Fruit fly (Drosophila melanogaster) whole organism, embryonic: Measurements from ENCODE around the gene bor.

Source experiments
- Ada2b ChIP-seq: fragments of 200-800 bp; sonication (Bioruptor generic); IDR thresholded peaks from 2 replicates; pipeline ENCODE4 v1.3.6; 2022; ENCODE audit warnings: missing biosample characterization, missing genetic modification characterization
- Atf6 ChIP-seq: fragments of 200-800 bp; sonication (Bioruptor generic); IDR thresholded peaks from 2 replicates; pipeline ENCODE4 v1.3.6; 2022; ENCODE audit warnings: missing biosample characterization, missing genetic modification characterization
- CG1024 ChIP-seq: fragments of 200-800 bp; sonication (Bioruptor generic); IDR thresholded peaks from 2 replicates; pipeline ENCODE4 v1.3.6; 2022; ENCODE audit warnings: missing biosample characterization, missing genetic modification characterization
- CG10321 ChIP-seq: fragments of 200-800 bp; sonication (Bioruptor generic); IDR thresholded peaks from 2 replicates; pipeline ENCODE4 v1.3.6; 2022; ENCODE audit warnings: missing biosample characterization, missing genetic modification characterization
- CG12769 ChIP-seq: fragments of 200-800 bp; sonication (Bioruptor generic); optimal IDR thresholded peaks from 2 replicates; lab custom pipeline; 2019; ENCODE audit warnings: missing biosample characterization, mild to moderate bottlenecking, missing genetic modification characterization, moderate library complexity
- CG14441 ChIP-seq: fragments of 200-800 bp; sonication (Bioruptor generic); IDR thresholded peaks from 2 replicates; pipeline ENCODE4 v1.3.6; 2022; ENCODE audit warnings: missing biosample characterization, missing genetic modification characterization
- CG1529 ChIP-seq: fragments of 200-800 bp; sonication (Bioruptor generic); optimal IDR thresholded peaks from 3 replicates; lab custom pipeline; 2018; ENCODE audit warnings: missing biosample characterization, missing genetic modification characterization
- CG15601 ChIP-seq: fragments of 200-800 bp; sonication (Bioruptor generic); optimal IDR thresholded peaks from 3 replicates; lab custom pipeline; 2019; ENCODE audit warnings: missing biosample characterization, mild to moderate bottlenecking, missing genetic modification characterization, moderate library complexity
- CG17328 ChIP-seq: fragments of 200-800 bp; sonication (Bioruptor generic); IDR thresholded peaks from 2 replicates; pipeline ENCODE4 v1.3.6; 2022; ENCODE audit warnings: missing biosample characterization, missing genetic modification characterization
- CG17385 ChIP-seq: fragments of 200-800 bp; sonication (Bioruptor generic); optimal IDR thresholded peaks from 3 replicates; lab custom pipeline; 2018; ENCODE audit warnings: missing biosample characterization, mild to moderate bottlenecking, missing genetic modification characterization
- CG2116 ChIP-seq: fragments of 200-800 bp; sonication (Bioruptor generic); optimal IDR thresholded peaks from 3 replicates; lab custom pipeline; 2018; ENCODE audit warnings: missing biosample characterization, mild to moderate bottlenecking, missing genetic modification characterization
- CG3838 ChIP-seq: fragments of 200-800 bp; sonication (Bioruptor generic); optimal IDR thresholded peaks from 3 replicates; lab custom pipeline; 2016; ENCODE audit warnings: missing biosample characterization, missing genetic modification characterization
- CG4282 ChIP-seq: fragments of 200-800 bp; sonication (Bioruptor generic); optimal IDR thresholded peaks from 2 replicates; lab custom pipeline; 2016; ENCODE audit warnings: missing biosample characterization, missing genetic modification characterization
- CG4360 ChIP-seq: fragments of 200-800 bp; sonication (Bioruptor generic); IDR thresholded peaks from 2 replicates; pipeline ENCODE4 v1.3.6; 2022; ENCODE audit warnings: missing biosample characterization, missing genetic modification characterization
- CG4730 ChIP-seq: fragments of 200-800 bp; sonication (Bioruptor generic); IDR thresholded peaks from 2 replicates; pipeline ENCODE4 v1.3.6; 2022; ENCODE audit warnings: missing biosample characterization, missing genetic modification characterization
- CG6689 ChIP-seq: fragments of 200-800 bp; sonication (Bioruptor generic); IDR thresholded peaks from 2 replicates; pipeline ENCODE4 v1.3.6; 2022; ENCODE audit warnings: missing biosample characterization, missing genetic modification characterization
- CG6765 ChIP-seq: fragments of 200-800 bp; sonication (Bioruptor generic); optimal IDR thresholded peaks from 3 replicates; lab custom pipeline; 2017; ENCODE audit warnings: missing biosample characterization, mild to moderate bottlenecking, missing genetic modification characterization
- CG7786 ChIP-seq: fragments of 200-800 bp; sonication (Bioruptor generic); optimal IDR thresholded peaks from 2 replicates; lab custom pipeline; 2016; ENCODE audit warnings: missing biosample characterization, missing genetic modification characterization
- CG8944 ChIP-seq: fragments of 200-800 bp; sonication (Bioruptor generic); optimal IDR thresholded peaks from 3 replicates; lab custom pipeline; 2016; ENCODE audit warnings: missing biosample characterization, missing genetic modification characterization
- CrebB ChIP-seq: fragments of 200-800 bp; sonication (Bioruptor generic); optimal IDR thresholded peaks from 3 replicates; lab custom pipeline; 2018; ENCODE audit warnings: missing biosample characterization, mild to moderate bottlenecking, missing genetic modification characterization
- Dref ChIP-seq: fragments of 200-800 bp; sonication (Bioruptor generic); IDR thresholded peaks from 2 replicates; pipeline ENCODE4 v1.3.6; 2022; ENCODE audit warnings: missing biosample characterization, missing genetic modification characterization
- E2f1 ChIP-seq: fragments of 200-800 bp; sonication (Bioruptor generic); IDR thresholded peaks from 2 replicates; pipeline ENCODE4 v1.3.6; 2022; ENCODE audit warnings: missing biosample characterization, missing genetic modification characterization
- Fer1 ChIP-seq: fragments of 200-800 bp; sonication (Bioruptor generic); optimal IDR thresholded peaks from 2 replicates; lab custom pipeline; 2017; ENCODE audit warnings: missing biosample characterization, mild to moderate bottlenecking, missing genetic modification characterization
- Fer3 ChIP-seq: fragments of 200-800 bp; sonication (Bioruptor generic); optimal IDR thresholded peaks from 2 replicates; lab custom pipeline; 2018; ENCODE audit warnings: missing biosample characterization, mild to moderate bottlenecking, missing genetic modification characterization, moderate library complexity
- Hr78 ChIP-seq, 2 experiments: fragments of 200-800 bp in 1 of 2; fragments of >200 bp in 1 of 2; sonication (Bioruptor generic) in 1 of 2; optimal IDR thresholded peaks; 2 replicates each; lab custom pipeline; 2017 to 2019; ENCODE audit warnings: missing biosample characterization in 2 of 2, missing genetic modification characterization in 2 of 2, mild to moderate bottlenecking in 1 of 2, moderate library complexity in 1 of 2
- NC2α ChIP-seq: fragments of 200-800 bp; sonication (Bioruptor generic); optimal IDR thresholded peaks from 2 replicates; lab custom pipeline; 2016; ENCODE audit warnings: missing biosample characterization, missing genetic modification characterization
- NFAT ChIP-seq: fragments of 200-800 bp; sonication (Bioruptor generic); IDR thresholded peaks from 2 replicates; pipeline ENCODE4 v1.3.6; 2022; ENCODE audit warnings: missing biosample characterization, missing genetic modification characterization
- Neu2 ChIP-seq: fragments of 200-800 bp; sonication (Bioruptor generic); optimal IDR thresholded peaks from 3 replicates; lab custom pipeline; 2016; ENCODE audit warnings: missing biosample characterization, missing genetic modification characterization, borderline replicate concordance
- Opbp ChIP-seq: fragments of 200-800 bp; sonication (Bioruptor generic); IDR thresholded peaks from 3 replicates; pipeline ENCODE4 v1.3.6; 2022; ENCODE audit warnings: missing biosample characterization, missing genetic modification characterization; ENCODE audit not compliant: partially characterized antibody
- ac ChIP-seq: fragments of 200-800 bp; sonication (Bioruptor generic); optimal IDR thresholded peaks from 3 replicates; lab custom pipeline; 2017; ENCODE audit warnings: missing biosample characterization, mild to moderate bottlenecking, missing genetic modification characterization
- aop ChIP-seq: fragments of 200-800 bp; sonication (Bioruptor generic); IDR thresholded peaks from 2 replicates; pipeline ENCODE4 v1.3.6; 2022; ENCODE audit warnings: missing biosample characterization, missing genetic modification characterization
- caup ChIP-seq: fragments of 200-800 bp; sonication (Bioruptor generic); optimal IDR thresholded peaks from 3 replicates; lab custom pipeline; 2017; ENCODE audit warnings: missing biosample characterization, mild to moderate bottlenecking, missing genetic modification characterization, moderate library complexity; ENCODE audit not compliant: severe bottlenecking
- dysf ChIP-seq: fragments of 200-800 bp; sonication (Bioruptor generic); IDR thresholded peaks from 3 replicates; pipeline ENCODE4 v1.3.6; 2022; ENCODE audit warnings: missing biosample characterization, missing genetic modification characterization
- eve ChIP-seq, 2 experiments: fragments of >200 bp; optimal IDR thresholded peaks; 2 replicates each; lab custom pipeline; 2017; ENCODE audit warnings: missing biosample characterization in 2 of 2, missing genetic modification characterization in 2 of 2
- exex ChIP-seq: fragments of 200-800 bp; sonication (Bioruptor generic); optimal IDR thresholded peaks from 4 replicates; lab custom pipeline; 2018; ENCODE audit warnings: missing biosample characterization, mild to moderate bottlenecking, missing genetic modification characterization, moderate library complexity
- hb ChIP-seq: fragments of 200-800 bp; sonication (Bioruptor generic); IDR thresholded peaks from 3 replicates; pipeline ENCODE4 v1.3.6; 2022; ENCODE audit warnings: missing biosample characterization, missing genetic modification characterization; ENCODE audit not compliant: partially characterized antibody
- kay ChIP-seq: fragments of 200-800 bp; sonication (Bioruptor generic); optimal IDR thresholded peaks from 2 replicates; lab custom pipeline; 2016; ENCODE audit warnings: missing biosample characterization, missing genetic modification characterization
- maf-S ChIP-seq: fragments of 200-800 bp; sonication (Bioruptor generic); optimal IDR thresholded peaks from 2 replicates; lab custom pipeline; 2016; ENCODE audit warnings: missing biosample characterization, missing genetic modification characterization
- nau ChIP-seq: fragments of 200-800 bp; sonication (Bioruptor generic); optimal IDR thresholded peaks from 3 replicates; lab custom pipeline; 2017; ENCODE audit warnings: missing biosample characterization, mild to moderate bottlenecking, missing genetic modification characterization, missing genetic modification reagents
- odd ChIP-seq: fragments of 200-800 bp; sonication (Bioruptor generic); optimal IDR thresholded peaks from 2 replicates; lab custom pipeline; 2017; ENCODE audit warnings: missing biosample characterization, mild to moderate bottlenecking, missing genetic modification characterization
- prd ChIP-seq, 3 experiments: fragments of >200 bp in 2 of 3; fragments of 200-800 bp in 1 of 3; sonication (Bioruptor generic) in 1 of 3; optimal IDR thresholded peaks in 2 of 3; IDR thresholded peaks in 1 of 3; 2 replicates in 2 of 3; 3 replicates in 1 of 3; pipeline versions ENCODE4 v1.3.6 to Lab custom; 2017 to 2022; ENCODE audit warnings: missing biosample characterization in 1 of 3, missing genetic modification characterization in 1 of 3
- pum ChIP-seq: fragments of 200-800 bp; sonication (Bioruptor generic); optimal IDR thresholded peaks from 2 replicates; lab custom pipeline; 2016; ENCODE audit warnings: missing biosample characterization, missing genetic modification characterization
- pzg ChIP-seq: fragments of 200-800 bp; sonication (Bioruptor generic); optimal IDR thresholded peaks from 3 replicates; lab custom pipeline; 2018; ENCODE audit warnings: missing biosample characterization, mild to moderate bottlenecking, missing genetic modification characterization, moderate library complexity
- sc ChIP-seq, 3 experiments: fragments of >200 bp in 2 of 3; fragments of 200-800 bp in 1 of 3; sonication (Bioruptor generic) in 1 of 3; optimal IDR thresholded peaks; 2 replicates in 2 of 3; 3 replicates in 1 of 3; lab custom pipeline; 2017; ENCODE audit warnings: mild to moderate bottlenecking in 1 of 3, missing biosample characterization in 1 of 3, missing genetic modification characterization in 1 of 3, missing genetic modification reagents in 1 of 3
- sens ChIP-seq: fragments of 200-800 bp; sonication (Bioruptor generic); peaks from one replicate; lab custom pipeline; 2016; ENCODE audit warnings: missing biosample characterization, missing genetic modification characterization
- tap ChIP-seq: fragments of 200-800 bp; optimal IDR thresholded peaks from 3 replicates; lab custom pipeline; 2019; ENCODE audit warnings: missing biosample characterization, mild to moderate bottlenecking, missing genetic modification characterization, moderate library complexity
- tna ChIP-seq: fragments of 200-800 bp; sonication (Bioruptor generic); IDR thresholded peaks from 2 replicates; pipeline ENCODE4 v1.3.6; 2022; ENCODE audit warnings: missing biosample characterization, missing genetic modification characterization; ENCODE audit not compliant: partially characterized antibody
- vvl ChIP-seq: fragments of 200-800 bp; sonication (Bioruptor generic); IDR thresholded peaks from 2 replicates; pipeline ENCODE4 v1.3.6; 2022; ENCODE audit warnings: missing biosample characterization, missing genetic modification characterization

Gene bor

DNA sequence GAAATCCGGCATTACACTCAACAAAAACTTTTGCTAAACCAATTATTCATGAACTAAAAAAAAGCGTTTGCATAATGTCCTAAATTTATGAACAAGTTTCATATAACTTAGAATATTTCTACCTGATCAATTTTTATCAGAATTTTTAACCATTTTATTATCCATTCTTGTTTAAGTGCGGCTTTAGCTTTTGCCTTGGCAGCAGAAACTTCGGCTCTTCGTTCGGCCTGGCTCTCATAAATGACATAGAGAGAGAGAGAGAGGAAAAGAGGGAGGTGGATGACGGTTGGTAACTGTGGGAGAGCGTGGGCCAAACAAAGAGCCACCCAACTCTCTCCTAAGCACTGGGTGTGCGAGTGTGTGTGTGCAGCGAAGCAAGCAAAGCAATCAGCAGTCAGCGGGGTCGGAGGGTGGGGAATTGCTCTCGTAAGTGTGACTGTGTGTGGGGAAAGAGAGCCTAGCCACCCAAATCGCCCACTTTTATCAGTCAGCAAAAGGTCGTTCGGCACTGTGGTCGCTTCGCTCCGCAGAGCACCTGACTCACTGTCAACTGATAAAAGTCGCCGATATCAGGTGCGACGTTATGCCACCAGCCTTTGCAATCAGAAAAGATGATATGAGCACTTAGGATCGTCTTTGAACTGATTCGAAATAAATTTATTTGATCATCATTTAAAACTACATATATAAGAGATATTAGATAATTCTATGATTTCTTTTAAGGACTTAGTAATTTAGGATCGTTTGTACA, 39.3 kb downstream of the bor start (continued):
- TF ChIP-seq tna (GFP tag; lab: Robert Waterston, UW) (no peak), exex (tag; lab: Kevin White, UChicago) (peak; percentile 75), Neu2 (peak; percentile 81), Ada2b (GFP tag; lab: Robert Waterston, UW) (no peak), CG2116 (GFP tag; lab: Kevin White, UChicago) (peak; percentile 78), pzg (GFP tag; lab: Kevin White, UChicago) (peak; percentile 11), CG1024 (no peak), CG8944 (peak; percentile 97), NFAT (GFP tag; lab: Robert Waterston, UW) (no peak), CG4730 (GFP tag; lab: Robert Waterston, UW) (no peak), prd (optimal IDR thresholded peaks at IDR 0.05; lab: Kevin White, UChicago) (no peak), prd (GFP tag; IDR thresholded peaks at IDR 0.05; lab: Robert Waterston, UW) (no peak), odd (GFP tag; lab: Kevin White, UChicago) (peak; percentile 96), caup (peak; percentile 97), dysf (no peak), CrebB (peak; percentile 96), kay (GFP tag; lab: Kevin White, UChicago) (peak; percentile 96), nau (peak; percentile 96), pum (GFP tag; lab: Kevin White, UChicago) (peak; percentile 97), sc (optimal IDR thresholded peaks at IDR 0.05; lab: Kevin White, UChicago) (no peak), sc (GFP tag; optimal IDR thresholded peaks at IDR 0.05; lab: Kevin White, UChicago) (peak; percentile 97), CG6765 (GFP tag; lab: Kevin White, UChicago) (peak; percentile 96), Hr78 (GFP tag; optimal IDR thresholded peaks at IDR 0.05; lab: Kevin White, UChicago) (peak in 1 of 2 experiments; percentile 93), CG4282 (GFP tag; lab: Kevin White, UChicago) (peak; percentile 92), Atf6 (GFP tag; lab: Robert Waterston, UW) (no peak), sens (GFP tag; lab: Kevin White, UChicago) (peak; percentile 100), CG17328 (GFP tag; lab: Robert Waterston, UW) (no peak), aop (no peak), tap (tag; lab: Kevin White, UChicago) (peak; percentile 98), hb (GFP tag; lab: Robert Waterston, UW) (no peak), CG10321 (GFP tag; lab: Robert Waterston, UW) (no peak), CG17385 (GFP tag; lab: Kevin White, UChicago) (peak; percentile 97), NC2α (peak; percentile 96), ac (GFP tag; lab: Kevin White, UChicago) (peak; percentile 77), CG12769 (peak; percentile 88), vvl (GFP tag; lab: Robert Waterston, UW) (no peak), Opbp (no peak), CG4360 (GFP tag; lab: Robert Waterston, UW) (no peak), CG6689 (GFP tag; lab: Robert Waterston, UW) (no peak), Dref (GFP tag; lab: Robert Waterston, UW) (no peak), CG14441 (GFP tag; lab: Robert Waterston, UW) (no peak), CG1529 (GFP tag; lab: Kevin White, UChicago) (peak; percentile 98), CG15601 (tag; lab: Kevin White, UChicago) (peak; percentile 98), Fer3 (tag; lab: Kevin White, UChicago) (peak; percentile 98), Fer1 (GFP tag; lab: Kevin White, UChicago) (peak; percentile 99), CG7786 (GFP tag; lab: Kevin White, UChicago) (peak; percentile 98), CG3838 (GFP tag; lab: Kevin White, UChicago) (peak; percentile 93), E2f1 (GFP tag; lab: Robert Waterston, UW) (no peak), maf-S (GFP tag; lab: Kevin White, UChicago) (peak; percentile 96), eve (GFP tag; optimal IDR thresholded peaks at IDR 0.05; lab: Kevin White, UChicago) (peak in 1 of 2 experiments; percentile 99)
